Fruit fly (Drosophila melanogaster) whole organism: Measurements from ENCODE around the gene Acer.

Experiments used
- CG8478 ChIP-seq: fragments of >200 bp; optimal IDR thresholded peaks from 2 replicates; lab custom pipeline; 2018; ENCODE audit warnings: inconsistent platforms
- Dll ChIP-seq: fragments of >200 bp; optimal IDR thresholded peaks from 2 replicates; lab custom pipeline; 2017
- EcR ChIP-seq, 2 experiments: fragments of >200 bp; optimal IDR thresholded peaks; 2 replicates each; lab custom pipeline; 2017; ENCODE audit warnings: missing biosample characterization in 2 of 2, missing genetic modification characterization in 2 of 2, missing genetic modification reagents in 2 of 2
- pan ChIP-seq: fragments of >200 bp; optimal IDR thresholded peaks from 2 replicates; lab custom pipeline; 2017
- psq ChIP-seq: fragments of >200 bp; optimal IDR thresholded peaks from 2 replicates; lab custom pipeline; 2017
- usp ChIP-seq: fragments of >200 bp; optimal IDR thresholded peaks from 2 replicates; lab custom pipeline; 2017; ENCODE audit warnings: missing biosample characterization, missing genetic modification characterization, mixed read lengths

Acer gene

dm6 chr2L:8545393-8546100 lies 23.8 kb downstream of the Acer start:
- TF ChIP-seq EcR (GFP tag; optimal IDR thresholded peaks at IDR 0.05; lab: Kevin White, UChicago) (no peak), usp (GFP tag; lab: Kevin White, UChicago) (no peak), CG8478 (no peak), Dll (lab: Kevin White, UChicago) (no peak), psq (lab: Kevin White, UChicago) (no peak), pan (lab: Kevin White, UChicago) (no peak)

- TF ChIP-seq pan (lab: Kevin White, UChicago): no peak
- no peak for TF ChIP-seq psq (lab: Kevin White, UChicago)
- no peak for TF ChIP-seq EcR (GFP tag; optimal IDR thresholded peaks at IDR 0.05; lab: Kevin White, UChicago)
- no peak for TF ChIP-seq Dll (lab: Kevin White, UChicago)
- TF ChIP-seq CG8478: no peak
- TF ChIP-seq usp (GFP tag; lab: Kevin White, UChicago): no peak
These were observed 26.4 kb downstream of the Acer start for dm6 chr2L:8548118-8548517.

dm6 chr2L:8552472-8552871 lies 30.7 kb downstream of the Acer start:
- TF ChIP-seq pan (lab: Kevin White, UChicago) (no peak), psq (lab: Kevin White, UChicago) (no peak), Dll (lab: Kevin White, UChicago) (no peak), usp (GFP tag; lab: Kevin White, UChicago) (no peak)

DNA sequence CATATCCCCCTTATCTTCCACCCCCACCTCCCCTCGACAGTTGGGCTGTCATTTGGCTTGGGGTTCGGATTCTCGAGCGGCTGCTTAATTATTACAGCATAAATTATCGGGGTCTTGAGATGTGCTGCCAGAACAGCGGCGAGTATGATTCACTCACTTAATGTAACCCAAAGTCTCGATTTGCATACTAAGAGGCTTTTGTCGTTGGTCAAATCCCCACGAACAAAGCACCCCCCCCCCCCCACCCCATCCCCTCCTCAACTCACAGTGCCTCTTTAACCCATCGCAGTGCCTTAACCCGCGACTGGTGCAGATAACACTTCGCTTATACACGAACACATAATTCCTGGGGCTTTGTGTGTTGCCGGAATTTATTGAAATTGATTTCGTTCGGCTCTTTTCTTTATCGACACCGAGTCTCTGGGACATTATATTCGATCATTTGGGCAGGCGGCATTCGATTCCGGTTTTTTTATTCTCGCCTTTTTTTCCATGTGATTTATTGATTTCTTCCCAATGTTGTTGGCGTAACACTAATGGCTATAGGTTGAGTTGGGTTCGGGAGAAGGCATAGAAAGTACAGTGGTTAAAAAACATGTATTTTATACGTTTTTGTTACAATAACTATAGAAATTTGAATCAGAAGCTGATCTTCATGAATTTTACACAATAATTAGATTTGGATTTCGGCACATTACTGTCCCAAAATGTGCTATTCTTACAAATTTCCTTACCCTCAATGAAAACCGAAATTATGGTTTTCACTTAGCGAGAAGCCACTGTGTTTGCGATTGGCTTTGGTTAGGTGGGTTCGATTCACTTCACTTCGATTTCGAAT lies 32.3 kb downstream of the Acer start:
- TF ChIP-seq usp (GFP tag; lab: Kevin White, UChicago): no peak
- no peak for TF ChIP-seq CG8478
- no peak for TF ChIP-seq psq (lab: Kevin White, UChicago)
- no peak for TF ChIP-seq Dll (lab: Kevin White, UChicago)
- TF ChIP-seq EcR (GFP tag; optimal IDR thresholded peaks at IDR 0.05; lab: Kevin White, UChicago): no peak
- TF ChIP-seq pan (lab: Kevin White, UChicago): no peak

- TF ChIP-seq pan (lab: Kevin White, UChicago): no peak
- no peak for TF ChIP-seq Dll (lab: Kevin White, UChicago)
- TF ChIP-seq EcR (GFP tag; optimal IDR thresholded peaks at IDR 0.05; lab: Kevin White, UChicago): no peak
- no peak for TF ChIP-seq CG8478
- no peak for TF ChIP-seq psq (lab: Kevin White, UChicago)
- TF ChIP-seq usp (GFP tag; lab: Kevin White, UChicago): no peak
These were observed 34.5 kb downstream of the Acer start for dm6 chr2L:8556207-8556606.

DNA sequence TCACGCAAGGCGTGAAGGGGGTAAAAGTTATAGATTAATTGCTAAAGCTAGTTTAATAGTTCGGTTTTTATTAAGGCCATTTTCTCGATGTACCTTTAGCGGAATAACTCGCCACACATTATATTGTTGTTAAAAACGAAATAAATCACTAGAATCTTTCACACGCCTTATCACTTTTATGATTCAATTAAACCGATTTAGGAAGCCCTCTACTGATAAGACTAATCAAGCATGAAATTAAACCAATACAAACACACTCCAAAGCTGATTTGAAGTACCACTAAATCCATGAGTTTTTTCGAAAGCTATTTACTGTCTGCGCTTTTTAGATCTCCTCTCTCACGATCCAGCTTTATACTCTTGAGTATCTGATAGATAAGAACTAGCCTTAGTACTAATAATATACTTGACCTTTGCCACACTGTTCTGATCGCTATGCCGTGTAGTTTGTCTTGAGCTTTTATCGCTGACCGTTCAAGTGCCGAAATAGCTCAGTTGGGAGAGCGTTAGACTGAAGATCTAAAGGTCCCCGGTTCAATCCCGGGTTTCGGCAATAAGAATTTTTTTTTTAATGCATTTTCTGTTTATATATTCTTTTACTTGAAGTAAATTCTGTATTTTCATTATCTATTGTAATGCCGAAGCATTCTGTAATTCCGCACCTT lies 48.8 kb downstream of the Acer start:
- TF ChIP-seq psq (lab: Kevin White, UChicago): no peak
- no peak for TF ChIP-seq usp (GFP tag; lab: Kevin White, UChicago)
- TF ChIP-seq pan (lab: Kevin White, UChicago): no peak
- TF ChIP-seq CG8478: no peak
- no peak for TF ChIP-seq EcR (GFP tag; optimal IDR thresholded peaks at IDR 0.05; lab: Kevin White, UChicago)
- no peak for TF ChIP-seq Dll (lab: Kevin White, UChicago)

DNA sequence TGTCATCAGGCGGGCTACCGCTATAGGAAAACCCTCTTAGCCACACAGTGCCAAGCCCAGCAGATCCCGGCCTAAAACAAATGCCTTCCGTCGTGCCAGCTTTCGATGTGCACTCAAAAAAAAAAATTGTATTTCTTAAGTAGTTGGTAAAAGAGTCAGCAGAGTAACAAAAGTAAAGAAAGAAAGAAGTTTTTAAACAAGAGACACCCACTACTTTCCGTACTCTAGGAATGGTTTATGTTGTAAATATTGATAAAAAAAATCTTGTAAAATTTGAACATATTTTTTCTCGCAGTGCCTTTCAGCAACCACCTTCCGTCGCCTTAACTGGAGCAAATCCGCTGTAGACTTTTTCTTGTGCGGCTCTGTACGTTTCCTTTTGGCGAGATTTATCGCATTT lies 51.2 kb downstream of the Acer start:
- no peak for TF ChIP-seq usp (GFP tag; lab: Kevin White, UChicago)
- no peak for TF ChIP-seq Dll (lab: Kevin White, UChicago)
- TF ChIP-seq pan (lab: Kevin White, UChicago): no peak
- TF ChIP-seq CG8478: no peak

DNA sequence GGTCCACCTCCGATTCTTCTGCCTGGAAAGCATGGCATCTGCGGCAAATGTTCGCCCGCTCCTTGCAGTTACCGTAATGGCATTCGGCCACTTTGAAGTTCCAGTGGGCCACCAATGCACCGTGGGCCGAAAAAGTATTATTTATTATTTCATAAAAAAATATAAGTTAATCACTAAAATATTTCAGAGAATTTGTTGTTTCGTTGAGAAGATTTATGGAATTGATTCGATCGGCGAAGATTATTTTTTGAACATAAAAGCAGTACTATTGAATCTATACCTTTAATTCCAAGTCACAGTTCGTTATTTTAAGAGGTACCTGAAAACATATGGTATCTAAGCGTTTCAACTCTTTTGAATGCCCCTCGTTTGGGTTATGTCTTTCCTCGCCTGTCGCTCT lies 52.5 kb downstream of the Acer start:
- TF ChIP-seq pan (lab: Kevin White, UChicago): no peak
- no peak for TF ChIP-seq Dll (lab: Kevin White, UChicago)
- no peak for TF ChIP-seq usp (GFP tag; lab: Kevin White, UChicago)
- no peak for TF ChIP-seq psq (lab: Kevin White, UChicago)
- TF ChIP-seq EcR (GFP tag; optimal IDR thresholded peaks at IDR 0.05; lab: Kevin White, UChicago): no peak
- no peak for TF ChIP-seq CG8478

dm6 chr2L:8574947-8575346 lies 53.2 kb downstream of the Acer start:
- TF ChIP-seq pan (lab: Kevin White, UChicago) (no peak), usp (GFP tag; lab: Kevin White, UChicago) (no peak), psq (lab: Kevin White, UChicago) (no peak), EcR (GFP tag; optimal IDR thresholded peaks at IDR 0.05; lab: Kevin White, UChicago) (no peak), CG8478 (no peak)
